Worm (Caenorhabditis elegans) whole organism, late embryonic: ENCODE results near the gene srw-10.
A peak's percentile ranks its signal among the peaks of the same experiment; 100 is the strongest.

ENCODE experiments used
- C38D4.7 ChIP-seq: fragments of 200-800 bp; sonication (Bioruptor generic); optimal IDR thresholded peaks from 2 replicates; lab custom pipeline; 2018; ENCODE audit warnings: mild to moderate bottlenecking, missing genetic modification characterization, moderate library complexity, missing compliant biosample characterization
- F13H6.1 ChIP-seq: sonication (generic microtip); optimal IDR thresholded peaks from 2 replicates; lab custom pipeline; 2016; ENCODE audit warnings: missing genetic modification characterization, missing compliant biosample characterization
- T23F11.4 ChIP-seq: fragments of 200-800 bp; sonication (Bioruptor generic); optimal IDR thresholded peaks from 2 replicates; lab custom pipeline; 2018; ENCODE audit warnings: mild to moderate bottlenecking, missing genetic modification characterization, missing compliant biosample characterization
- ama-1 ChIP-seq: fragments of 150-350 bp; optimal IDR thresholded peaks from 2 replicates; lab custom pipeline; 2014
- ceh-18 ChIP-seq: sonication (generic microtip); optimal IDR thresholded peaks from 2 replicates; lab custom pipeline; 2016; ENCODE audit warnings: missing genetic modification characterization, missing compliant biosample characterization
- ceh-24 ChIP-seq: sonication (generic microtip); optimal IDR thresholded peaks from 2 replicates; lab custom pipeline; 2016; ENCODE audit warnings: mild to moderate bottlenecking, missing genetic modification characterization, missing compliant biosample characterization
- ceh-30 ChIP-seq: fragments of 150-350 bp; optimal IDR thresholded peaks from 2 replicates; lab custom pipeline; 2014; ENCODE audit warnings: missing biosample characterization, missing genetic modification characterization
- ceh-31 ChIP-seq: sonication (generic microtip); optimal IDR thresholded peaks from 2 replicates; lab custom pipeline; 2016; ENCODE audit warnings: missing genetic modification characterization, missing compliant biosample characterization
- ceh-45 ChIP-seq: fragments of 200-800 bp; sonication (Bioruptor generic); IDR thresholded peaks from 2 replicates; pipeline ENCODE4 v1.3.6; 2022; ENCODE audit warnings: missing genetic modification reagents, missing genetic modification characterization, missing compliant biosample characterization
- ceh-48 ChIP-seq: sonication (generic microtip); optimal IDR thresholded peaks from 2 replicates; lab custom pipeline; 2016; ENCODE audit warnings: missing genetic modification characterization, inconsistent platforms, missing compliant biosample characterization
- ceh-9 ChIP-seq: sonication (generic microtip); optimal IDR thresholded peaks from 2 replicates; lab custom pipeline; 2016; ENCODE audit warnings: mild to moderate bottlenecking, missing genetic modification characterization, inconsistent platforms, missing compliant biosample characterization
- dmd-4 ChIP-seq: sonication (generic microtip); optimal IDR thresholded peaks from 2 replicates; lab custom pipeline; 2016; ENCODE audit warnings: borderline replicate concordance, missing genetic modification characterization, missing compliant biosample characterization
- elt-2 ChIP-seq: sonication (generic microtip); optimal IDR thresholded peaks from 2 replicates; lab custom pipeline; 2016; ENCODE audit warnings: missing genetic modification reagents, missing genetic modification characterization, missing compliant biosample characterization
- elt-4 ChIP-seq: sonication (generic microtip); optimal IDR thresholded peaks from 2 replicates; lab custom pipeline; 2016; ENCODE audit warnings: missing genetic modification characterization, missing compliant biosample characterization
- fkh-10 ChIP-seq: fragments of 150-350 bp; optimal IDR thresholded peaks from 2 replicates; lab custom pipeline; 2014; ENCODE audit warnings: missing biosample characterization, missing genetic modification reagents, missing genetic modification characterization
- gmeb-2 ChIP-seq: sonication (generic microtip); optimal IDR thresholded peaks from 2 replicates; lab custom pipeline; 2016; ENCODE audit warnings: missing genetic modification characterization, inconsistent platforms, missing compliant biosample characterization
- hlh-13 ChIP-seq: fragments of 200-800 bp; sonication (Bioruptor generic); optimal IDR thresholded peaks from 2 replicates; lab custom pipeline; 2018; ENCODE audit warnings: mild to moderate bottlenecking, missing genetic modification characterization, missing compliant biosample characterization
- hlh-15 ChIP-seq: sonication (generic microtip); optimal IDR thresholded peaks from 2 replicates; lab custom pipeline; 2016; ENCODE audit warnings: missing genetic modification characterization, missing compliant biosample characterization
- lim-6 ChIP-seq: sonication (generic microtip); optimal IDR thresholded peaks from 2 replicates; lab custom pipeline; 2016; ENCODE audit warnings: missing genetic modification characterization, missing compliant biosample characterization
- lin-11 ChIP-seq: fragments of 200-800 bp; sonication (Bioruptor generic); optimal IDR thresholded peaks from 2 replicates; lab custom pipeline; 2018; ENCODE audit warnings: mild to moderate bottlenecking, missing genetic modification characterization, missing compliant biosample characterization
- madf-2 ChIP-seq: sonication (generic microtip); optimal IDR thresholded peaks from 2 replicates; lab custom pipeline; 2017; ENCODE audit warnings: missing genetic modification characterization, missing compliant biosample characterization
- mec-3 ChIP-seq: sonication (generic microtip); optimal IDR thresholded peaks from 2 replicates; lab custom pipeline; 2016; ENCODE audit warnings: borderline replicate concordance, missing genetic modification characterization, missing compliant biosample characterization
- nfya-1 ChIP-seq: sonication (generic microtip); optimal IDR thresholded peaks from 2 replicates; lab custom pipeline; 2017; ENCODE audit warnings: missing genetic modification characterization, mild to moderate bottlenecking, missing compliant biosample characterization, antibody characterized with exemption, moderate library complexity
- nhr-11 ChIP-seq: fragments of 150-350 bp; optimal IDR thresholded peaks from 2 replicates; lab custom pipeline; 2014; ENCODE audit warnings: missing biosample characterization, missing genetic modification characterization
- npax-4 ChIP-seq: sonication (generic microtip); optimal IDR thresholded peaks from 2 replicates; lab custom pipeline; 2016; ENCODE audit warnings: missing genetic modification characterization, missing compliant biosample characterization
- pat-9 ChIP-seq: fragments of 200-800 bp; sonication (Bioruptor generic); optimal IDR thresholded peaks from 2 replicates; lab custom pipeline; 2018; ENCODE audit warnings: mild to moderate bottlenecking, missing genetic modification characterization, moderate library complexity, missing compliant biosample characterization
- pqm-1 ChIP-seq: sonication (generic microtip); optimal IDR thresholded peaks from 2 replicates; lab custom pipeline; 2016; ENCODE audit warnings: missing genetic modification characterization, missing compliant biosample characterization
- ref-2 ChIP-seq: sonication (generic microtip); optimal IDR thresholded peaks from 2 replicates; lab custom pipeline; 2016; ENCODE audit warnings: missing genetic modification characterization, missing compliant biosample characterization
- sdc-2 ChIP-seq: sonication (generic microtip); optimal IDR thresholded peaks from 2 replicates; lab custom pipeline; 2016; ENCODE audit warnings: missing genotype, missing genetic modification characterization, missing compliant biosample characterization
- sox-2 ChIP-seq: fragments of 200-800 bp; sonication (Bioruptor generic); IDR thresholded peaks from 2 replicates; pipeline ENCODE4 v1.3.6; 2022; ENCODE audit warnings: missing genetic modification reagents, missing genetic modification characterization, missing compliant biosample characterization
- sox-4 ChIP-seq: sonication (generic microtip); optimal IDR thresholded peaks from 2 replicates; lab custom pipeline; 2017; ENCODE audit warnings: mild to moderate bottlenecking, missing genetic modification characterization, inconsistent platforms, missing compliant biosample characterization
- syd-9 ChIP-seq: sonication (generic microtip); optimal IDR thresholded peaks from 2 replicates; lab custom pipeline; 2016; ENCODE audit warnings: mild to moderate bottlenecking, missing genetic modification characterization, moderate library complexity, missing compliant biosample characterization
- tbx-2 ChIP-seq: sonication (generic microtip); optimal IDR thresholded peaks from 2 replicates; lab custom pipeline; 2016; ENCODE audit warnings: missing genetic modification characterization, missing compliant biosample characterization
- tbx-7 ChIP-seq: sonication (generic microtip); optimal IDR thresholded peaks from 2 replicates; lab custom pipeline; 2016; ENCODE audit warnings: missing genotype, missing genetic modification characterization, missing compliant biosample characterization
- unc-42 ChIP-seq: sonication (generic microtip); optimal IDR thresholded peaks from 2 replicates; lab custom pipeline; 2016; ENCODE audit warnings: missing genotype, missing genetic modification characterization, missing compliant biosample characterization

The srw-10 gene

ce11 chrIII:12755048-12755447, at the start of gene srw-10:
Gene srw-10 (plus strand): TSS chrIII:12755348.
- TF ChIP-seq hlh-15 (tag; lab: Kevin White, UChicago) (no peak), ceh-24 (tag; lab: Kevin White, UChicago) (no peak), ceh-30 (no peak), hlh-13 (GFP tag; lab: Kevin White, UChicago) (no peak), sox-2 (GFP tag; lab: Robert Waterston, UW) (no peak), fkh-10 (GFP tag; lab: Kevin White, UChicago) (no peak), ceh-45 (GFP tag; lab: Robert Waterston, UW) (no peak), nhr-11 (tag; lab: Kevin White, UChicago) (no peak), sox-4 (tag; lab: Kevin White, UChicago) (no peak), lin-11 (tag; lab: Kevin White, UChicago) (no peak), npax-4 (tag; lab: Kevin White, UChicago) (no peak)

- TF ChIP-seq ceh-48 (peak; percentile 17), unc-42 (tag; lab: Kevin White, UChicago) (peak; percentile 72), ceh-24 (tag; lab: Kevin White, UChicago) (no peak), ceh-31 (tag; lab: Kevin White, UChicago) (peak; percentile 33), ref-2 (tag; lab: Kevin White, UChicago) (peak; percentile 31), nfya-1 (peak; percentile 32)
Observed at ce11 chrIII:12711217-12711616, 43.9 kb upstream of the srw-10 start, which contains the start of gene hut-1. Gene hut-1 (plus strand): TSS chrIII:12711560.

ce11 chrIII:12711682-12712081, 43.5 kb upstream of the srw-10 start:
- TF ChIP-seq ceh-31 (tag; lab: Kevin White, UChicago) (no peak), T23F11.4 (GFP tag; lab: Kevin White, UChicago) (no peak), ceh-48 (no peak), tbx-7 (no peak), gmeb-2 (tag; lab: Kevin White, UChicago) (no peak), fkh-10 (GFP tag; lab: Kevin White, UChicago) (no peak), C38D4.7 (GFP tag; lab: Kevin White, UChicago) (no peak)

- TF ChIP-seq elt-2 (tag; lab: Kevin White, UChicago) (peak; percentile 35), ceh-18 (no peak), ceh-9 (tag; lab: Kevin White, UChicago) (no peak), nfya-1 (peak; percentile 69), pat-9 (tag; lab: Kevin White, UChicago) (no peak), dmd-4 (tag; lab: Kevin White, UChicago) (no peak)
Observed at ce11 chrIII:12713862-12714261, 41.3 kb upstream of the srw-10 start.

ce11 chrIII:12714266-12714665, 40.9 kb upstream of the srw-10 start, which contains the start of gene ssl-1:
Gene ssl-1 (plus strand): TSS chrIII:12714566.
- TF ChIP-seq fkh-10 (GFP tag; lab: Kevin White, UChicago) (no peak), tbx-2 (tag; lab: Kevin White, UChicago) (no peak), pqm-1 (tag; lab: Kevin White, UChicago) (no peak), lim-6 (tag; lab: Kevin White, UChicago) (no peak), ceh-9 (tag; lab: Kevin White, UChicago) (no peak), mec-3 (tag; lab: Kevin White, UChicago) (no peak), elt-4 (tag; lab: Kevin White, UChicago) (no peak)

- TF ChIP-seq pat-9 (tag; lab: Kevin White, UChicago), result no peak
- no peak for TF ChIP-seq unc-42 (tag; lab: Kevin White, UChicago)
- no peak for TF ChIP-seq hlh-15 (tag; lab: Kevin White, UChicago)
- no peak for TF ChIP-seq madf-2 (tag; lab: Kevin White, UChicago)
- no peak for TF ChIP-seq F13H6.1 (tag; lab: Kevin White, UChicago)
- TF ChIP-seq syd-9, result no peak
- TF ChIP-seq sdc-2 (tag; lab: Kevin White, UChicago), result no peak
- no peak for TF ChIP-seq ama-1
- TF ChIP-seq mec-3 (tag; lab: Kevin White, UChicago), result no peak
- TF ChIP-seq, all 69 proteins: peak for 0
Observed at ce11 chrIII:12728149-12728548, 27.0 kb upstream of the srw-10 start.
